Worm (Caenorhabditis elegans) whole organism, L1 larva: ENCODE measurements around the gene rict-1.

Source experiments
- C04F5.9 ChIP-seq: sonication (generic microtip); optimal IDR thresholded peaks from 2 replicates; lab custom pipeline; 2016; ENCODE audit warnings: missing genetic modification characterization, missing compliant biosample characterization
- C16A3.4 ChIP-seq: fragments of 150-350 bp; optimal IDR thresholded peaks from 2 replicates; lab custom pipeline; 2014; ENCODE audit warnings: missing biosample characterization, missing genetic modification characterization
- Y116A8C.19 ChIP-seq: sonication (generic microtip); optimal IDR thresholded peaks from 2 replicates; lab custom pipeline; 2016; ENCODE audit warnings: missing compliant biosample characterization, missing genetic modification characterization, borderline replicate concordance
- aha-1 ChIP-seq: fragments of 150-350 bp; optimal IDR thresholded peaks from 2 replicates; lab custom pipeline; 2014; ENCODE audit warnings: missing biosample characterization, missing genetic modification characterization
- blmp-1 ChIP-seq: fragments of 150-350 bp; optimal IDR thresholded peaks from 2 replicates; lab custom pipeline; 2014; ENCODE audit warnings: missing biosample characterization, missing genetic modification characterization
- ceh-63 ChIP-seq: fragments of 200-800 bp; sonication (Bioruptor generic); optimal IDR thresholded peaks from 2 replicates; lab custom pipeline; 2018; ENCODE audit warnings: mild to moderate bottlenecking, missing genetic modification characterization, missing compliant biosample characterization
- dpl-1 ChIP-seq, 3 experiments: fragments of 150-350 bp in 2 of 3; sonication (generic microtip) in 1 of 3; optimal IDR thresholded peaks; 2 replicates each; lab custom pipeline; 2014 to 2017; ENCODE audit warnings: missing biosample characterization in 3 of 3, missing genetic modification characterization in 3 of 3, missing genetic modification reagents in 3 of 3
- dsc-1 ChIP-seq: sonication (generic microtip); optimal IDR thresholded peaks from 2 replicates; lab custom pipeline; 2016; ENCODE audit warnings: mild to moderate bottlenecking, missing genetic modification characterization, missing compliant biosample characterization
- efl-1 ChIP-seq, 4 experiments: fragments of 150-350 bp; optimal IDR thresholded peaks in 3 of 4; peaks in 1 of 4; 1 replicate in 1 of 4; 2 replicates in 3 of 4; lab custom pipeline; 2014; ENCODE audit warnings: missing biosample characterization in 2 of 4, missing genetic modification characterization in 2 of 4, missing genetic modification reagents in 2 of 4
- efl-3 ChIP-seq: fragments of 200-800 bp; sonication (Bioruptor generic); optimal IDR thresholded peaks from 2 replicates; lab custom pipeline; 2018; ENCODE audit warnings: mild to moderate bottlenecking, missing genetic modification characterization, missing compliant biosample characterization
- elt-3 ChIP-seq, 6 experiments: fragments of 150-350 bp in 1 of 6; sonication (generic microtip); optimal IDR thresholded peaks; 2 replicates each; lab custom pipeline; 2017 to 2018; ENCODE audit warnings: missing biosample characterization in 6 of 6, missing genetic modification characterization in 6 of 6, inconsistent platforms in 1 of 6
- ets-5 ChIP-seq: fragments of 200-800 bp; sonication (Bioruptor generic); IDR thresholded peaks from 2 replicates; pipeline ENCODE4 v1.3.6; 2022; ENCODE audit warnings: missing genetic modification characterization, missing compliant biosample characterization
- fkh-4 ChIP-seq: sonication (generic microtip); optimal IDR thresholded peaks from 2 replicates; lab custom pipeline; 2016; ENCODE audit warnings: missing compliant biosample characterization, missing genetic modification characterization, borderline replicate concordance
- lin-14 ChIP-seq: fragments of 200-800 bp; sonication (Bioruptor generic); optimal IDR thresholded peaks from 2 replicates; lab custom pipeline; 2018; ENCODE audit warnings: mild to moderate bottlenecking, missing genetic modification characterization, moderate library complexity, missing compliant biosample characterization
- lir-3 ChIP-seq: sonication (generic microtip); optimal IDR thresholded peaks from 2 replicates; lab custom pipeline; 2016; ENCODE audit warnings: mild to moderate bottlenecking, missing genetic modification characterization, moderate library complexity, missing compliant biosample characterization; ENCODE audit not compliant: poor library complexity
- lsy-2 ChIP-seq, 2 experiments: fragments of 150-350 bp; optimal IDR thresholded peaks; 2 replicates each; lab custom pipeline; 2014; ENCODE audit warnings: missing biosample characterization in 2 of 2, missing genetic modification characterization in 2 of 2
- mdl-1 ChIP-seq, 2 experiments: fragments of 150-350 bp; optimal IDR thresholded peaks; 2 replicates each; lab custom pipeline; 2014 to 2017; ENCODE audit warnings: missing biosample characterization in 2 of 2, missing genetic modification characterization in 2 of 2, inconsistent platforms in 1 of 2
- mep-1 ChIP-seq: fragments of 150-350 bp; optimal IDR thresholded peaks from 2 replicates; lab custom pipeline; 2014; ENCODE audit warnings: missing biosample characterization, missing genetic modification characterization
- nhr-11 ChIP-seq: fragments of 150-350 bp; optimal IDR thresholded peaks from 2 replicates; lab custom pipeline; 2014; ENCODE audit warnings: missing biosample characterization, missing genetic modification characterization
- nhr-19 ChIP-seq: fragments of 200-800 bp; sonication (Bioruptor generic); conservative IDR thresholded peaks from 2 replicates; pipeline ENCODE4 v1.3.6; 2022; ENCODE audit warnings: missing genetic modification characterization, missing compliant biosample characterization
- nhr-20 ChIP-seq: sonication (generic microtip); optimal IDR thresholded peaks from 2 replicates; lab custom pipeline; 2016; ENCODE audit warnings: mild to moderate bottlenecking, missing genetic modification characterization, missing compliant biosample characterization
- nhr-76 ChIP-seq: sonication (generic microtip); optimal IDR thresholded peaks from 2 replicates; lab custom pipeline; 2017; ENCODE audit warnings: missing biosample characterization, missing genetic modification characterization
- nhr-85 ChIP-seq: sonication (generic microtip); peaks from one replicate; lab custom pipeline; 2016; ENCODE audit warnings: missing genetic modification characterization, inconsistent platforms, missing compliant biosample characterization
- pax-3 ChIP-seq: fragments of 200-800 bp; sonication (Bioruptor generic); optimal IDR thresholded peaks from 2 replicates; lab custom pipeline; 2018; ENCODE audit warnings: mild to moderate bottlenecking, missing genetic modification characterization, moderate library complexity, missing compliant biosample characterization
- rnt-1 ChIP-seq: sonication (generic microtip); optimal IDR thresholded peaks from 2 replicates; lab custom pipeline; 2016; ENCODE audit warnings: mild to moderate bottlenecking, missing genetic modification characterization, moderate library complexity, missing compliant biosample characterization
- skn-1 ChIP-seq: fragments of 150-350 bp; optimal IDR thresholded peaks from 2 replicates; lab custom pipeline; 2014; ENCODE audit warnings: missing biosample characterization, missing genetic modification characterization
- snu-23 ChIP-seq: sonication (generic microtip); optimal IDR thresholded peaks from 2 replicates; lab custom pipeline; 2016; ENCODE audit warnings: missing genetic modification characterization, missing compliant biosample characterization
- sox-4 ChIP-seq: sonication (generic microtip); optimal IDR thresholded peaks from 2 replicates; lab custom pipeline; 2016; ENCODE audit warnings: missing genetic modification characterization, missing compliant biosample characterization
- sptf-1 ChIP-seq: fragments of 150-350 bp; optimal IDR thresholded peaks from 2 replicates; lab custom pipeline; 2014; ENCODE audit warnings: missing biosample characterization, missing genetic modification characterization
- sup-37 ChIP-seq: fragments of 200-800 bp; sonication (Bioruptor generic); optimal IDR thresholded peaks from 2 replicates; lab custom pipeline; 2018; ENCODE audit warnings: mild to moderate bottlenecking, missing genetic modification characterization, missing compliant biosample characterization
- tbx-2 ChIP-seq: sonication (generic microtip); optimal IDR thresholded peaks from 2 replicates; lab custom pipeline; 2016; ENCODE audit warnings: missing genetic modification characterization, missing compliant biosample characterization
- tlp-1 ChIP-seq: fragments of 150-350 bp; optimal IDR thresholded peaks from 2 replicates; lab custom pipeline; 2014; ENCODE audit warnings: missing biosample characterization, missing genetic modification characterization
- unc-130 ChIP-seq: fragments of 150-350 bp; optimal IDR thresholded peaks from 2 replicates; lab custom pipeline; 2017; ENCODE audit warnings: missing biosample characterization, missing genetic modification characterization, inconsistent platforms
- unc-30 ChIP-seq: sonication (generic microtip); optimal IDR thresholded peaks from 2 replicates; lab custom pipeline; 2017; ENCODE audit warnings: missing biosample characterization, missing genetic modification characterization
- unc-86 ChIP-seq: sonication (generic microtip); optimal IDR thresholded peaks from 2 replicates; lab custom pipeline; 2016; ENCODE audit warnings: missing genetic modification characterization, missing compliant biosample characterization
- unc-98 ChIP-seq: fragments of 200-800 bp; sonication (Bioruptor generic); IDR thresholded peaks from 2 replicates; pipeline ENCODE4 v1.3.6; 2022; ENCODE audit warnings: missing genetic modification characterization, missing compliant biosample characterization
- zag-1 ChIP-seq: fragments of 150-350 bp; optimal IDR thresholded peaks from 2 replicates; lab custom pipeline; 2014; ENCODE audit warnings: missing biosample characterization, missing genetic modification characterization
- ztf-4 ChIP-seq: fragments of 150-350 bp; optimal IDR thresholded peaks from 2 replicates; lab custom pipeline; 2014; ENCODE audit warnings: missing biosample characterization, missing genetic modification characterization

rict-1 gene

ce11 chrII:13152409-13152808, 35.8 kb upstream of the rict-1 start:
- TF ChIP-seq Y116A8C.19 (tag; lab: Kevin White, UChicago), result no peak
- TF ChIP-seq sup-37 (GFP tag; lab: Kevin White, UChicago), result no peak
- no peak for TF ChIP-seq efl-1 (optimal IDR thresholded peaks at IDR 0.05; lab: Kevin White, UChicago)
- TF ChIP-seq efl-1 (GFP tag; optimal IDR thresholded peaks at IDR 0.05 in 1 of 2; lab: Kevin White, UChicago), result no peak
- TF ChIP-seq rnt-1 (tag; lab: Kevin White, UChicago), result no peak
- TF ChIP-seq aha-1 (tag; lab: Kevin White, UChicago), result no peak
- no peak for TF ChIP-seq nhr-11 (tag; lab: Kevin White, UChicago)
- no peak for TF ChIP-seq mdl-1 (tag; optimal IDR thresholded peaks at IDR 0.05; lab: Kevin White, UChicago)
- TF ChIP-seq sptf-1, result no peak
- TF ChIP-seq ztf-4, result no peak
- TF ChIP-seq ets-5, result no peak
- no peak for TF ChIP-seq nhr-76 (tag; lab: Kevin White, UChicago)
- no peak for TF ChIP-seq fkh-4
- no peak for TF ChIP-seq pax-3 (tag; lab: Kevin White, UChicago)
- TF ChIP-seq unc-30, result no peak

ce11 chrII:13149965-13150364, 33.4 kb upstream of the rict-1 start:
- TF ChIP-seq aha-1 (tag; lab: Kevin White, UChicago) (no peak), lin-14 (no peak), snu-23 (GFP tag; lab: Kevin White, UChicago) (peak; percentile 18), efl-1 (optimal IDR thresholded peaks at IDR 0.05; lab: Kevin White, UChicago) (no peak), efl-1 (GFP tag; optimal IDR thresholded peaks at IDR 0.05 in 1 of 2; lab: Kevin White, UChicago) (peak in 1 of 2 experiments; percentile 43), nhr-11 (tag; lab: Kevin White, UChicago) (no peak), tbx-2 (peak; percentile 8), fkh-4 (no peak), skn-1 (tag; lab: Kevin White, UChicago) (no peak), lsy-2 (tag; optimal IDR thresholded peaks at IDR 0.05; lab: Kevin White, UChicago) (peak in 1 of 2 experiments; percentile 10), nhr-19 (GFP tag; lab: Robert Waterston, UW) (0 out of 2 replicates have a peak, but pooled peaks have one; percentile 18), blmp-1 (peak; percentile 88), elt-3 (tag; optimal IDR thresholded peaks at IDR 0.05; lab: Kevin White, UChicago) (peak in 2 of 6 experiments; percentile 78 to 91), nhr-20 (tag; lab: Kevin White, UChicago) (peak; percentile 12), Y116A8C.19 (tag; lab: Kevin White, UChicago) (no peak), nhr-85 (tag; lab: Kevin White, UChicago) (peak; percentile 6), dpl-1 (GFP tag; optimal IDR thresholded peaks at IDR 0.05; lab: Kevin White, UChicago) (peak in 1 of 3 experiments; percentile 4)
- TF ChIP-seq, all 84 proteins: peak for 10

- TF ChIP-seq efl-3, result no peak
- peak; percentile 11 for TF ChIP-seq nhr-20 (tag; lab: Kevin White, UChicago)
- TF ChIP-seq skn-1 (tag; lab: Kevin White, UChicago), result no peak
- TF ChIP-seq lsy-2 (tag; optimal IDR thresholded peaks at IDR 0.05; lab: Kevin White, UChicago), result peak in 1 of 2 experiments; percentile 19
- no peak for TF ChIP-seq mep-1
- TF ChIP-seq blmp-1, result peak; percentile 90
- peak in 2 of 6 experiments; percentile 7 to 88 for TF ChIP-seq elt-3 (tag; optimal IDR thresholded peaks at IDR 0.05; lab: Kevin White, UChicago)
- no peak for TF ChIP-seq tbx-2
- no peak for TF ChIP-seq unc-86 (tag; lab: Kevin White, UChicago)
- TF ChIP-seq nhr-85 (tag; lab: Kevin White, UChicago), result peak; percentile 62
These were observed 31.6 kb upstream of the rict-1 start for ce11 chrII:13148247-13148646.

- TF ChIP-seq C04F5.9 (tag; lab: Kevin White, UChicago) (no peak), zag-1 (tag; lab: Kevin White, UChicago) (no peak), ceh-63 (no peak), tlp-1 (tag; lab: Kevin White, UChicago) (no peak), ets-5 (no peak), C16A3.4 (tag; lab: Kevin White, UChicago) (no peak), elt-3 (tag; optimal IDR thresholded peaks at IDR 0.05; lab: Kevin White, UChicago) (peak in 1 of 6 experiments; percentile 82), unc-98 (GFP tag; lab: Robert Waterston, UW) (no peak), unc-130 (tag; lab: Kevin White, UChicago) (peak; percentile 22), rnt-1 (tag; lab: Kevin White, UChicago) (no peak), mdl-1 (tag; optimal IDR thresholded peaks at IDR 0.05; lab: Kevin White, UChicago) (peak in 1 of 2 experiments; percentile 36), lsy-2 (tag; optimal IDR thresholded peaks at IDR 0.05; lab: Kevin White, UChicago) (no peak), efl-1 (optimal IDR thresholded peaks at IDR 0.05; lab: Kevin White, UChicago) (no peak), efl-1 (GFP tag; optimal IDR thresholded peaks at IDR 0.05 in 1 of 2; lab: Kevin White, UChicago) (peak in 1 of 2 experiments; percentile 77), dsc-1 (tag; lab: Kevin White, UChicago) (no peak), lir-3 (no peak), sox-4 (tag; lab: Kevin White, UChicago) (no peak), blmp-1 (peak; percentile 77)
These were observed 28.6 kb upstream of the rict-1 start, which contains the start of gene mltn-1 for ce11 chrII:13145204-13145603. Gene mltn-1 (minus strand): TSS chrII:13145225.
